Fruit fly (Drosophila melanogaster): ENCODE measurements around the gene Aven.
A peak's percentile ranks its signal among the peaks of the same experiment; 100 is the strongest.

The Aven gene

dm6 chrX:12579506-12579999 is 49.9 kb downstream of the Aven start (continued):
- TF ChIP-seq Atf6 (GFP tag; IDR thresholded peaks at IDR 0.05) (peak; percentile 96), CG10209 (GFP tag; optimal IDR thresholded peaks at IDR 0.05) (peak; percentile 96), Fer2 (tag; optimal IDR thresholded peaks at IDR 0.05) (peak; percentile 89), Med (GFP tag) (peak; percentile 99), CG2116 (GFP tag; optimal IDR thresholded peaks at IDR 0.05) (peak; percentile 79), CG7556 (GFP tag; optimal IDR thresholded peaks at IDR 0.05) (peak; percentile 97), CG17829 (tag; optimal IDR thresholded peaks at IDR 0.05) (peak; percentile 93), Meics (GFP tag; optimal IDR thresholded peaks at IDR 0.05) (peak; percentile 97), stc (GFP tag; IDR thresholded peaks at IDR 0.05) (peak; percentile 95), klu (GFP tag; IDR thresholded peaks at IDR 0.05) (peak; percentile 89), seq (GFP tag; IDR thresholded peaks at IDR 0.05) (peak; percentile 96), CG7372 (GFP tag; IDR thresholded peaks at IDR 0.05) (peak; percentile 91), CG4820 (GFP tag; optimal IDR thresholded peaks at IDR 0.05) (peak; percentile 92), pan (optimal IDR thresholded peaks at IDR 0.05) (no peak), pan (GFP tag; optimal IDR thresholded peaks at IDR 0.05 in 1 of 2, IDR thresholded peaks at IDR 0.05 in 1 of 2) (peak in 1 of 2 experiments; percentile 95), CG2889 (GFP tag; IDR thresholded peaks at IDR 0.05) (peak; percentile 88), bigmax (GFP tag; optimal IDR thresholded peaks at IDR 0.05) (peak; percentile 23), Camta (GFP tag; optimal IDR thresholded peaks at IDR 0.05) (peak; percentile 62), CG7357 (GFP tag; IDR thresholded peaks at IDR 0.05) (peak; percentile 86), sob (GFP tag; IDR thresholded peaks at IDR 0.05) (peak; percentile 92), corto (GFP tag; optimal IDR thresholded peaks at IDR 0.05) (peak; percentile 89), CG2678 (tag; optimal IDR thresholded peaks at IDR 0.05) (peak; percentile 98), wor (GFP tag; IDR thresholded peaks at IDR 0.05) (peak; percentile 91), Hey (tag; optimal IDR thresholded peaks at IDR 0.05) (peak; percentile 40), usp (GFP tag; optimal IDR thresholded peaks at IDR 0.05) (no peak), CG13123 (GFP tag; optimal IDR thresholded peaks at IDR 0.05) (peak; percentile 87), ken (GFP tag; IDR thresholded peaks at IDR 0.05) (peak; percentile 87), Dfd (GFP tag; optimal IDR thresholded peaks at IDR 0.05) (no peak), tap (tag; optimal IDR thresholded peaks at IDR 0.05) (peak; percentile 94), CG9797 (GFP tag; optimal IDR thresholded peaks at IDR 0.05) (no peak), chinmo (GFP tag; IDR thresholded peaks at IDR 0.05; ENCODE audit: partially characterized antibody) (no peak), CG12391 (tag; optimal IDR thresholded peaks at IDR 0.05) (peak; percentile 95), sima (GFP tag; optimal IDR thresholded peaks at IDR 0.05) (peak; percentile 86), CG30431 (GFP tag; optimal IDR thresholded peaks at IDR 0.05) (peak; percentile 91), B-H1 (GFP tag; IDR thresholded peaks at IDR 0.05) (peak; percentile 89), Atf3 (GFP tag; optimal IDR thresholded peaks at IDR 0.05) (peak; percentile 96), CG1024 (GFP tag; IDR thresholded peaks at IDR 0.05) (peak; percentile 64), CG16863 (GFP tag; optimal IDR thresholded peaks at IDR 0.05) (peak; percentile 96), CG14965 (GFP tag; optimal IDR thresholded peaks at IDR 0.05; ENCODE audit: borderline replicate concordance) (peak; percentile 73), Dref (GFP tag; IDR thresholded peaks at IDR 0.05) (no peak), CG31224 (GFP tag; IDR thresholded peaks at IDR 0.05) (peak; percentile 87), CG12769 (tag; optimal IDR thresholded peaks at IDR 0.05) (peak; percentile 91), CG11723 (GFP tag; optimal IDR thresholded peaks at IDR 0.05) (peak; percentile 92), Nf-YB (GFP tag; optimal IDR thresholded peaks at IDR 0.05) (peak; percentile 81), dmrt99B (tag; optimal IDR thresholded peaks at IDR 0.05) (peak; percentile 98), Nf-YC (tag; optimal IDR thresholded peaks at IDR 0.05) (peak; percentile 85), CG7745 (tag; optimal IDR thresholded peaks at IDR 0.05) (no peak), vnd (GFP tag; IDR thresholded peaks at IDR 0.05; ENCODE audit: partially characterized antibody) (no peak), CG6689 (GFP tag; IDR thresholded peaks at IDR 0.05) (peak; percentile 94), bab2 (GFP tag; optimal IDR thresholded peaks at IDR 0.05) (peak; percentile 90), CG2120 (GFP tag; optimal IDR thresholded peaks at IDR 0.05) (peak; percentile 98)
